Fruit fly (Drosophila melanogaster) whole organism, embryonic: Measurements from ENCODE around the gene CG13315.

ENCODE experiments used
- Blimp-1 ChIP-seq: fragments of 200-800 bp; sonication (Bioruptor generic); optimal IDR thresholded peaks from 3 replicates; lab custom pipeline; 2018; ENCODE audit warnings: missing biosample characterization, missing genetic modification characterization, mild to moderate bottlenecking, moderate library complexity, missing genetic modification reagents
- CG10267 ChIP-seq: fragments of 200-800 bp; sonication (Bioruptor generic); optimal IDR thresholded peaks from 2 replicates; lab custom pipeline; 2018; ENCODE audit warnings: missing biosample characterization, mild to moderate bottlenecking, missing genetic modification characterization, moderate library complexity
- CG10565 ChIP-seq: fragments of 200-800 bp; sonication (Bioruptor generic); optimal IDR thresholded peaks from 3 replicates; lab custom pipeline; 2016; ENCODE audit warnings: missing biosample characterization, mild to moderate bottlenecking, missing genetic modification characterization
- CG11085 ChIP-seq: fragments of 200-800 bp; sonication (Bioruptor generic); IDR thresholded peaks from 2 replicates; pipeline ENCODE4 v1.3.6; 2022; ENCODE audit warnings: missing biosample characterization, missing genetic modification characterization
- CG11723 ChIP-seq: fragments of 200-800 bp; sonication (Bioruptor generic); optimal IDR thresholded peaks from 2 replicates; lab custom pipeline; 2017; ENCODE audit warnings: missing biosample characterization, mild to moderate bottlenecking, missing genetic modification characterization
- CG13424 ChIP-seq: fragments of 200-800 bp; sonication (Bioruptor generic); optimal IDR thresholded peaks from 2 replicates; lab custom pipeline; 2019; ENCODE audit warnings: missing biosample characterization, mild to moderate bottlenecking, missing genetic modification characterization, moderate library complexity
- CG2199 ChIP-seq: fragments of 200-800 bp; sonication (Bioruptor generic); IDR thresholded peaks from 3 replicates; pipeline ENCODE4 v1.3.6; 2022; ENCODE audit warnings: missing biosample characterization, missing genetic modification characterization
- CG2875 ChIP-seq: fragments of 200-800 bp; sonication (Bioruptor generic); optimal IDR thresholded peaks from 2 replicates; lab custom pipeline; 2017; ENCODE audit warnings: missing biosample characterization, mild to moderate bottlenecking, missing genetic modification characterization, missing genetic modification reagents
- CG31224 ChIP-seq: fragments of 200-800 bp; sonication (Bioruptor generic); IDR thresholded peaks from 2 replicates; pipeline ENCODE4 v1.3.6; 2022; ENCODE audit warnings: missing biosample characterization, missing genetic modification characterization
- CG33557 ChIP-seq: fragments of 200-800 bp; sonication (Bioruptor generic); optimal IDR thresholded peaks from 2 replicates; lab custom pipeline; 2019; ENCODE audit warnings: missing biosample characterization, mild to moderate bottlenecking, missing genetic modification characterization, moderate library complexity
- CG4282 ChIP-seq: fragments of 200-800 bp; sonication (Bioruptor generic); optimal IDR thresholded peaks from 2 replicates; lab custom pipeline; 2016; ENCODE audit warnings: missing biosample characterization, missing genetic modification characterization
- CG5245 ChIP-seq: fragments of 200-800 bp; sonication (Bioruptor generic); optimal IDR thresholded peaks from 3 replicates; lab custom pipeline; 2016; ENCODE audit warnings: missing biosample characterization, missing genetic modification characterization
- CG6683 ChIP-seq: fragments of 200-800 bp; sonication (Bioruptor generic); optimal IDR thresholded peaks from 2 replicates; lab custom pipeline; 2017; ENCODE audit warnings: missing biosample characterization, mild to moderate bottlenecking, missing genetic modification characterization, missing genetic modification reagents
- CG6854 ChIP-seq: fragments of 200-800 bp; sonication (Bioruptor generic); optimal IDR thresholded peaks from 3 replicates; lab custom pipeline; 2017; ENCODE audit warnings: missing biosample characterization, mild to moderate bottlenecking, missing genetic modification characterization
- Camta ChIP-seq: fragments of 200-800 bp; sonication (Bioruptor generic); optimal IDR thresholded peaks from 2 replicates; lab custom pipeline; 2016; ENCODE audit warnings: missing biosample characterization, missing genetic modification characterization
- D19A ChIP-seq: fragments of 200-800 bp; optimal IDR thresholded peaks from 3 replicates; lab custom pipeline; 2019; ENCODE audit warnings: missing biosample characterization, mild to moderate bottlenecking, missing genetic modification characterization, moderate library complexity
- Dek ChIP-seq: fragments of 200-800 bp; sonication (Bioruptor generic); optimal IDR thresholded peaks from 3 replicates; lab custom pipeline; 2019; ENCODE audit warnings: missing biosample characterization, mild to moderate bottlenecking, missing genetic modification characterization, moderate library complexity
- Dip2 ChIP-seq: fragments of 200-800 bp; sonication (Bioruptor generic); IDR thresholded peaks from 2 replicates; pipeline ENCODE4 v1.3.6; 2022; ENCODE audit warnings: missing biosample characterization, missing genetic modification characterization
- Dp ChIP-seq: fragments of 200-800 bp; sonication (Bioruptor generic); optimal IDR thresholded peaks from 2 replicates; lab custom pipeline; 2018; ENCODE audit warnings: missing biosample characterization, mild to moderate bottlenecking, missing genetic modification characterization, moderate library complexity
- E2f1 ChIP-seq: fragments of 200-800 bp; sonication (Bioruptor generic); IDR thresholded peaks from 2 replicates; pipeline ENCODE4 v1.3.6; 2022; ENCODE audit warnings: missing biosample characterization, missing genetic modification characterization
- ERR ChIP-seq: fragments of 200-800 bp; sonication (Bioruptor generic); optimal IDR thresholded peaks from 2 replicates; lab custom pipeline; 2016; ENCODE audit warnings: missing biosample characterization, missing genetic modification characterization
- GATAe ChIP-seq: fragments of 200-800 bp; sonication (Bioruptor generic); conservative IDR thresholded peaks from 2 replicates; pipeline ENCODE4 v1.3.6; 2022; ENCODE audit warnings: missing biosample characterization, missing genetic modification characterization
- HmgZ ChIP-seq: fragments of 200-800 bp; sonication (Bioruptor generic); optimal IDR thresholded peaks from 2 replicates; lab custom pipeline; 2018; ENCODE audit warnings: missing biosample characterization, mild to moderate bottlenecking, missing genetic modification characterization
- Lhr ChIP-seq: fragments of 200-800 bp; sonication (Bioruptor generic); optimal IDR thresholded peaks from 3 replicates; lab custom pipeline; 2017; ENCODE audit warnings: mild to moderate bottlenecking, missing biosample characterization, missing genetic modification reagents, missing genetic modification characterization
- Lim3 ChIP-seq: fragments of 200-800 bp; sonication (Bioruptor generic); IDR thresholded peaks from 2 replicates; pipeline ENCODE4 v1.3.6; 2022; ENCODE audit warnings: missing biosample characterization, missing genetic modification characterization
- MESR4 ChIP-seq: fragments of 200-800 bp; sonication (Bioruptor generic); optimal IDR thresholded peaks from 2 replicates; lab custom pipeline; 2018; ENCODE audit warnings: missing biosample characterization, mild to moderate bottlenecking, missing genetic modification characterization, moderate library complexity
- PHDP ChIP-seq: fragments of 200-800 bp; sonication (Bioruptor generic); optimal IDR thresholded peaks from 3 replicates; lab custom pipeline; 2018; ENCODE audit warnings: missing biosample characterization, mild to moderate bottlenecking, missing genetic modification characterization, moderate library complexity
- Ptx1 ChIP-seq: fragments of 200-800 bp; sonication (Bioruptor generic); IDR thresholded peaks from 2 replicates; pipeline ENCODE4 v1.3.6; 2022; ENCODE audit warnings: missing biosample characterization, missing genetic modification characterization
- Stat92E ChIP-seq, 3 experiments: fragments of >200 bp in 2 of 3; fragments of 200-800 bp in 1 of 3; sonication (Bioruptor generic) in 1 of 3; optimal IDR thresholded peaks; 2 replicates each; lab custom pipeline; 2017 to 2019; ENCODE audit warnings: missing biosample characterization in 3 of 3, missing genetic modification characterization in 3 of 3, mild to moderate bottlenecking in 1 of 3, moderate library complexity in 1 of 3
- Taf1 ChIP-seq: fragments of 200-800 bp; sonication (Bioruptor generic); IDR thresholded peaks from 2 replicates; pipeline ENCODE4 v1.3.6; 2022; ENCODE audit warnings: missing biosample characterization, missing genetic modification characterization
- btn ChIP-seq: fragments of 200-800 bp; sonication (Bioruptor generic); optimal IDR thresholded peaks from 2 replicates; lab custom pipeline; 2016; ENCODE audit warnings: missing biosample characterization, missing genetic modification characterization
- cad ChIP-seq: fragments of >200 bp; optimal IDR thresholded peaks from 2 replicates; lab custom pipeline; 2017; ENCODE audit warnings: missing biosample characterization, missing genetic modification characterization
- corto ChIP-seq: fragments of 200-800 bp; sonication (Bioruptor generic); optimal IDR thresholded peaks from 2 replicates; lab custom pipeline; 2016; ENCODE audit warnings: missing biosample characterization, mild to moderate bottlenecking, missing genetic modification characterization, moderate library complexity
- disco-r ChIP-seq: fragments of 200-800 bp; sonication (Bioruptor generic); optimal IDR thresholded peaks from 2 replicates; lab custom pipeline; 2016; ENCODE audit warnings: missing biosample characterization, missing genetic modification characterization
- dmrt11E ChIP-seq: fragments of 200-800 bp; sonication (Bioruptor generic); optimal IDR thresholded peaks from 3 replicates; lab custom pipeline; 2018; ENCODE audit warnings: missing biosample characterization, mild to moderate bottlenecking, missing genetic modification characterization, moderate library complexity
- gsb ChIP-seq: fragments of 200-800 bp; sonication (Bioruptor generic); IDR thresholded peaks from 2 replicates; pipeline ENCODE4 v1.3.6; 2022; ENCODE audit warnings: missing biosample characterization, missing genetic modification characterization
- her ChIP-seq: fragments of 200-800 bp; sonication (Bioruptor generic); optimal IDR thresholded peaks from 2 replicates; lab custom pipeline; 2016; ENCODE audit warnings: missing biosample characterization, missing genetic modification characterization
- insv ChIP-seq, 2 experiments: fragments of 200-800 bp; sonication (Bioruptor generic); optimal IDR thresholded peaks; 3 replicates each; lab custom pipeline; 2016 to 2018; ENCODE audit warnings: missing biosample characterization in 2 of 2, missing genetic modification characterization in 2 of 2
- otp ChIP-seq: fragments of 200-800 bp; sonication (Bioruptor generic); IDR thresholded peaks from 3 replicates; pipeline ENCODE4, ENCODE4 v1.3.6; 2022; ENCODE audit warnings: missing biosample characterization, missing genetic modification characterization
- pb ChIP-seq: fragments of 200-800 bp; sonication (Bioruptor generic); optimal IDR thresholded peaks from 3 replicates; lab custom pipeline; 2016; ENCODE audit warnings: missing biosample characterization, missing genetic modification characterization
- pho ChIP-seq: fragments of 200-800 bp; sonication (Bioruptor generic); optimal IDR thresholded peaks from 2 replicates; lab custom pipeline; 2016; ENCODE audit warnings: missing biosample characterization, missing genetic modification characterization
- run ChIP-seq: fragments of 200-800 bp; sonication (Bioruptor generic); optimal IDR thresholded peaks from 3 replicates; lab custom pipeline; 2018; ENCODE audit warnings: missing biosample characterization, mild to moderate bottlenecking, missing genetic modification characterization
- sens ChIP-seq: fragments of 200-800 bp; sonication (Bioruptor generic); peaks from one replicate; lab custom pipeline; 2016; ENCODE audit warnings: missing biosample characterization, missing genetic modification characterization
- sima ChIP-seq: fragments of 200-800 bp; sonication (Bioruptor generic); optimal IDR thresholded peaks from 2 replicates; lab custom pipeline; 2016; ENCODE audit warnings: missing biosample characterization, missing genetic modification characterization
- sisA ChIP-seq: fragments of 200-800 bp; sonication (Bioruptor generic); IDR thresholded peaks from 2 replicates; pipeline ENCODE4 v1.3.6; 2022; ENCODE audit warnings: missing biosample characterization, missing genetic modification characterization
- slbo ChIP-seq: fragments of 200-800 bp; sonication (Bioruptor generic); IDR thresholded peaks from 2 replicates; pipeline ENCODE4 v1.3.6; 2022; ENCODE audit warnings: missing biosample characterization, missing genetic modification characterization
- tin ChIP-seq: fragments of 200-800 bp; sonication (Bioruptor generic); optimal IDR thresholded peaks from 3 replicates; lab custom pipeline; 2016; ENCODE audit warnings: missing biosample characterization, missing genetic modification characterization
- trh ChIP-seq: fragments of 200-800 bp; sonication (Bioruptor generic); optimal IDR thresholded peaks from 2 replicates; lab custom pipeline; 2016; ENCODE audit warnings: missing biosample characterization, missing genetic modification characterization
- ttk ChIP-seq: fragments of 200-800 bp; sonication (Bioruptor generic); IDR thresholded peaks from 2 replicates; pipeline ENCODE4 v2.1.2; 2022; ENCODE audit warnings: missing biosample characterization, missing genetic modification characterization
- usp ChIP-seq: fragments of >200 bp; optimal IDR thresholded peaks from 2 replicates; lab custom pipeline; 2017; ENCODE audit warnings: missing biosample characterization, missing genetic modification characterization
- wdn ChIP-seq: fragments of 200-800 bp; sonication (Bioruptor generic); IDR thresholded peaks from 2 replicates; pipeline ENCODE4 v1.3.6; 2022; ENCODE audit warnings: missing biosample characterization, missing genetic modification characterization

CG13315 gene

dm6 chr3L:9064976-9065761, 31.5 kb upstream of the CG13315 start (continued):
- TF ChIP-seq CG2875 (GFP tag; lab: Kevin White, UChicago), result no peak
- no peak for TF ChIP-seq CG31224 (GFP tag; lab: Robert Waterston, UW)
- no peak for TF ChIP-seq Blimp-1 (GFP tag; lab: Kevin White, UChicago)
- no peak for TF ChIP-seq corto (GFP tag; lab: Kevin White, UChicago)
- no peak for TF ChIP-seq Lhr (GFP tag; lab: Kevin White, UChicago)
- peak; percentile 0 for TF ChIP-seq CG13424 (tag; lab: Kevin White, UChicago)
- no peak for TF ChIP-seq disco-r (GFP tag; lab: Kevin White, UChicago)
- no peak for TF ChIP-seq otp (GFP tag; lab: Robert Waterston, UW)
- TF ChIP-seq Taf1 (GFP tag; lab: Robert Waterston, UW), result no peak
- no peak for TF ChIP-seq insv (GFP tag; optimal IDR thresholded peaks at IDR 0.05; lab: Kevin White, UChicago)
- TF ChIP-seq MESR4 (GFP tag; lab: Kevin White, UChicago), result no peak
- TF ChIP-seq sisA (GFP tag; lab: Robert Waterston, UW), result no peak
- no peak for TF ChIP-seq Camta
- TF ChIP-seq Stat92E (GFP tag; optimal IDR thresholded peaks at IDR 0.05; lab: Kevin White, UChicago), result no peak
- no peak for TF ChIP-seq HmgZ (tag; lab: Kevin White, UChicago)
- TF ChIP-seq Lim3 (GFP tag; lab: Robert Waterston, UW), result no peak
- no peak for TF ChIP-seq tin
- no peak for TF ChIP-seq CG2199
- no peak for TF ChIP-seq CG5245 (GFP tag; lab: Kevin White, UChicago)
- TF ChIP-seq Dp, result no peak
- TF ChIP-seq CG4282 (GFP tag; lab: Kevin White, UChicago), result no peak
- no peak for TF ChIP-seq CG33557 (GFP tag; lab: Kevin White, UChicago)
- TF ChIP-seq cad (GFP tag; lab: Kevin White, UChicago), result no peak
- TF ChIP-seq sima, result no peak
- TF ChIP-seq trh (GFP tag; lab: Kevin White, UChicago), result no peak
- no peak for TF ChIP-seq CG6854
- TF ChIP-seq Dip2 (GFP tag; lab: Robert Waterston, UW), result no peak
- TF ChIP-seq E2f1 (GFP tag; lab: Robert Waterston, UW), result no peak
- TF ChIP-seq GATAe (GFP tag; lab: Robert Waterston, UW), result no peak
- TF ChIP-seq Ptx1, result 0 out of 2 replicates have a peak, but pooled peaks have one; percentile 6
- no peak for TF ChIP-seq btn (GFP tag; lab: Kevin White, UChicago)
- no peak for TF ChIP-seq dmrt11E
- no peak for TF ChIP-seq ttk (GFP tag; lab: Robert Waterston, UW)
- no peak for TF ChIP-seq pb (GFP tag; lab: Kevin White, UChicago)
- no peak for TF ChIP-seq ERR (GFP tag; lab: Kevin White, UChicago)
- no peak for TF ChIP-seq Dek (tag; lab: Kevin White, UChicago)
- TF ChIP-seq CG11085 (GFP tag; lab: Robert Waterston, UW), result no peak
- no peak for TF ChIP-seq D19A (tag; lab: Kevin White, UChicago)
- no peak for TF ChIP-seq CG10267 (tag; lab: Kevin White, UChicago)
- no peak for TF ChIP-seq her (GFP tag; lab: Kevin White, UChicago)
- peak; percentile 77 for TF ChIP-seq sens (GFP tag; lab: Kevin White, UChicago)
- TF ChIP-seq CG6683 (GFP tag; lab: Kevin White, UChicago), result no peak
- no peak for TF ChIP-seq run (tag; lab: Kevin White, UChicago)
- TF ChIP-seq CG10565, result no peak
- TF ChIP-seq usp (GFP tag; lab: Kevin White, UChicago), result no peak
- peak; percentile 18 for TF ChIP-seq PHDP (tag; lab: Kevin White, UChicago)
- TF ChIP-seq gsb, result no peak
- no peak for TF ChIP-seq pho (GFP tag; lab: Kevin White, UChicago)
- no peak for TF ChIP-seq wdn (GFP tag; lab: Robert Waterston, UW)
- TF ChIP-seq CG11723 (GFP tag; lab: Kevin White, UChicago), result no peak
- peak; percentile 33; the same call in 1 of the 2 replicates for TF ChIP-seq slbo (GFP tag; lab: Robert Waterston, UW)
